Worm (Caenorhabditis elegans) whole organism, L4/young adult: ENCODE data around the gene sto-5.
"Not testable (repeated sequence)": the region's sequence is repeated elsewhere in the genome, so short reads cannot be mapped to it uniquely, and the experiment has no call there.

Experiments
- W03F9.2 ChIP-seq: fragments of 150-350 bp; optimal IDR thresholded peaks from 2 replicates; lab custom pipeline; 2014; ENCODE audit warnings: missing biosample characterization, missing genetic modification characterization
- dao-5 ChIP-seq: sonication (generic microtip); optimal IDR thresholded peaks from 2 replicates; lab custom pipeline; 2016; ENCODE audit warnings: missing genotype, missing genetic modification characterization, moderate library complexity, missing compliant biosample characterization
- him-1 ChIP-seq: sonication (generic microtip); optimal IDR thresholded peaks from 2 replicates; lab custom pipeline; 2016; ENCODE audit warnings: missing genotype, missing genetic modification reagents, missing genetic modification characterization, missing compliant biosample characterization

sto-5 gene

DNA sequence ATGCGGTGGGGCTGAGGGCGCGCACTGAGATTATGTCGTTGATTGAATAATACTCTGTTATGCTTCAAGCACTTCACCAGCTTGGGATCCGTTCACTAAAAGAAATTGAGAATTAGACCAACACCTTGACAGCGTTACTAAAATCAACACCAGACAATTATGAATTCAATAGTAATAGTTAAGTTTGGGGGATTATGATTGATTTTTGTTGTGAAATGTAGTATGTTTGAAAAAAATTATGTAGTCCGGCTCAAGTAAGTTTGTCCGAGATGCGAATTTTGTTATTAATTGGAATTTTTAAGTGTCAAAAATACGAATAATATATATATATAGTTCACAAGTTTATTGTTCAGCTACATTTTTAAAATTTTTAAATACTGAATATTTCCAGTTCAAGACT, at the start of gene sto-5:
Gene sto-5, minus strand, starts transcription at position 101 of the 400 bp plus-strand sequence.
- TF ChIP-seq him-1 (tag; lab: Kevin White, UChicago), result no peak

ce11 chrX:16872446-16872962, 47.2 kb upstream of the sto-5 start, which contains the start of gene T20F7.1:
Gene T20F7.1 (plus strand): TSS chrX:16872912.
- TF ChIP-seq dao-5 (tag; lab: Kevin White, UChicago) (no peak), him-1 (tag; lab: Kevin White, UChicago) (no peak), W03F9.2 (tag; lab: Kevin White, UChicago) (no peak)

DNA sequence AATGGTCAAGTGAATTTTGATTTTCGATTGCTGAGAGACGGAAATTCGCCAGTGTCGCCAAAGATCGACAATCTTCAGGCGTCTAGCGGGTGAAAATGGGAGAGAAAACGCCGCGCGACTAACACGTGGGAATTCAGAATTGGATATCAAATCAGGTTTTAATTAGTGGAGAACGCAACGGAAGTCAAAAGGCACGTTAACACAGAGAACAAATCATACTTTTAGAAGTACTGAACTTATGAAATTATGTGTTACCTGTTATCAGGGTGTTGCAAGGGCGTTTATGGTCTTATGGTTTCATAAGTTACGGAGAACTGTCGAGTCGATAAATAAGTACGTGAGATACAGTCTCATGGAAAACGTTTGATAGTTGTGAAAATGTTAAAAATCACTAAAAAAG, 46.1 kb upstream of the sto-5 start:
- TF ChIP-seq W03F9.2 (tag; lab: Kevin White, UChicago), result no peak
- TF ChIP-seq dao-5 (tag; lab: Kevin White, UChicago), result no peak
- TF ChIP-seq him-1 (tag; lab: Kevin White, UChicago), result no peak

DNA sequence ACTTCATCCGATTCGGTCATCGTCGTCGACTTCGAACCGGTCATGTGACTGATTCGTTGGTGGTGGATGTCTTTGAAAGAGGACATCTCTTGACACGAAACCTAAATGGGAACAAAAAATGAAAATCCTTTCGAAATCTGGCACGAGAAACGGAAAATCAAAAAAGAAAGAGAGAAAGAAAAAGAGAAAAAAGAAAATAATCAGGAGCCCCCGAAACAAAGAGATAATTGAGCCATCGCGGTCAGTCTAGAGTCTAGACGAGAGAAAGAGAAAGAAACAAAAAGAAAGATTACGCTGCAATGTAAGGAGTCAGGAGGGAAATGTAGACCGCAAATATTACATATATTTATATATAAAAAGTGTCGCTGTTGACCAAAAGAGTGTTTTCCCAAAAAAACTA, 43.7 kb upstream of the sto-5 start, which contains the start of gene aakg-2:
Gene aakg-2, minus strand, starts transcription at position 101 of the 400 bp plus-strand sequence.
- TF ChIP-seq W03F9.2 (tag; lab: Kevin White, UChicago), result no peak
- TF ChIP-seq him-1 (tag; lab: Kevin White, UChicago), result no peak
- no peak for TF ChIP-seq dao-5 (tag; lab: Kevin White, UChicago)

ce11 chrX:16865675-16866074, 40.4 kb upstream of the sto-5 start:
- TF ChIP-seq him-1 (tag; lab: Kevin White, UChicago) (no peak), dao-5 (tag; lab: Kevin White, UChicago) (no peak), W03F9.2 (tag; lab: Kevin White, UChicago) (no peak)

DNA sequence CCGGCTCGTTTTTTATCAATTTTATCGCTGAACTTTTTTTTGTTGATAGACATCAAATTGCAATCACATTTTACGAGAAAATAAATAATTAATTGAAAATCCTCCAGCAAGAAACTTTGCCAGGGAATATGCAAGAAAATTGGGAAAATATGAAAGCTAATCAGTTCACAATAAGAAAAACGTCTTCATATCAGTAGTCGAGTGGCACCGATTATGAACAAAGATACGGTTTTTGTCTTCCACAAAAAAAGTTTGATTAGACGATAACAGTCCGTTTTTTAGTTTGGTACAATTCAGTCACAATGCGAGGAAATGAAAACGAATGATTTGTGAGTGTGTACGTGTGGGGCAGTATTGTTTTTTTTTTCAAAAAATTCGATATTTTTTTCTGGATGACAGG, 39.8 kb upstream of the sto-5 start:
- TF ChIP-seq dao-5 (tag; lab: Kevin White, UChicago) (no peak), W03F9.2 (tag; lab: Kevin White, UChicago) (no peak), him-1 (tag; lab: Kevin White, UChicago) (no peak)

DNA sequence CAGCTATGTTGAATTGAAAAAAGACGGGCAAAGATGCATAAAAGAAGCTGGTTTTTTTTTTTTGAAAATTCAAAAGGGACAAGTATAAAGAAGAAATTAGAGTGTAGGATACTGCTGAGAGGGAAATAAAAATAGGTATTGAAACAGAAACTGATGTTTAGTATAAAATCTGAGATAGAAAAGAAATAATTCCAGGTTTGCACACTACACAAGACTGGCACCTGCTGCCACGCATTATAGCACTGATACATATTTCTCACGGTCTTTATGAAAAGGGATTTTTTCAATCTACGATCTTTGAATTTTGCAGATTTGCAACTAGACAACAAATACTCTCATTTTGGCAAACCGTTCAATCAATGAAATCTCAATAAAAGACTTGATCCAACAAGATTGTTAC, 38.1 kb upstream of the sto-5 start:
- TF ChIP-seq W03F9.2 (tag; lab: Kevin White, UChicago) (no peak), dao-5 (tag; lab: Kevin White, UChicago) (no peak), him-1 (tag; lab: Kevin White, UChicago) (no peak)

DNA sequence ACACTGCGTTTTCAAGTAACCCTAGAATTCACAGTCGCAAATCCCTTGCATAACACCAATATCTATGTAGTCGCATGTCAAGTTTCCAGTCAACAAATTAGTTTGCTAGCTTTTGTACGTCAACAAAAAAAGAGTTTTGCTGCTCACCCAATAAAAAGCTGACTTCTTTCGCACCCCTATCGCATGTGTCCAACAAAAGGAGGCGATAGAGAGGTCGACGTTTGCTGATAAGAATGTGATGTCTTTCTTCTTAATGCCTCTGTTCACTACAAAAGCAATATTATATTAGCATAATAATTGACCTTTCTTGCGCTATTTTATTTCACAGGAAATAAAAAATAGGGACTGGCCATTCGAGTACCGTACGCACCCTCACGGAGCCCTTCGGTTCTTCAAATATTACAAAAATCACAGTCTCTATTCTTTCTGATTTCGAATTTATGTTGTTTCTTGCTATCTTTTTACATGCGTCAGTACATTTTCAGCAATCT, 34.7 kb upstream of the sto-5 start, which contains the start of gene T20F7.3:
Gene T20F7.3, plus strand, starts transcription at position 441 of the 491 bp plus-strand sequence.
- TF ChIP-seq W03F9.2 (tag; lab: Kevin White, UChicago) (no peak), him-1 (tag; lab: Kevin White, UChicago) (no peak), dao-5 (tag; lab: Kevin White, UChicago) (no peak)

DNA sequence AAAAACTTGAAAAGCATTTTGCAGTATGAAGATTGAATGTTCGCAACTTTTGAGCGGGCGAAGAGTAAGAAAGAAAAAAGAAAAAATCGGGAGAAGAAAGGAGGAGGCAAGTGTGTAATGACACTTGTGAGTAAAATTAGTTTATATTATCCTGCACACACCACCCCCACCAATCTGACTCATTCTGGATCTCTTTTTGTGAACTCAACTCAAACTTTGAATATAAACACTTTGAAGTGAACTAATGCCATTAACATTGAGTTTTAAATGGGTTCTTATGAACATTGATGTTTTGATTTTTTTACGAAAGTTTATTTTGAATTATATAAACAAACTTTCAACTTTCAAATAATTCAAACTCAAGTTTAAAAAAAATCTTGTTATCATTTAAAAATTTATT, 19.7 kb upstream of the sto-5 start, which contains the start of gene F41G4.8:
Gene F41G4.8, minus strand, starts transcription at position 101 of the 400 bp plus-strand sequence.
- TF ChIP-seq him-1 (tag; lab: Kevin White, UChicago), result no peak
- TF ChIP-seq dao-5 (tag; lab: Kevin White, UChicago), result no peak
- no peak for TF ChIP-seq W03F9.2 (tag; lab: Kevin White, UChicago)

- no peak for TF ChIP-seq W03F9.2 (tag; lab: Kevin White, UChicago)
- no peak for TF ChIP-seq dao-5 (tag; lab: Kevin White, UChicago)
- TF ChIP-seq him-1 (tag; lab: Kevin White, UChicago), result no peak
Observed at ce11 chrX:16842935-16843334, 17.7 kb upstream of the sto-5 start.

ce11 chrX:16840738-16841137, 15.5 kb upstream of the sto-5 start, which contains the start of gene dyla-1:
Gene dyla-1 (plus strand): TSS chrX:16841038.
- TF ChIP-seq W03F9.2 (tag; lab: Kevin White, UChicago), result no peak
- TF ChIP-seq him-1 (tag; lab: Kevin White, UChicago), result no peak
- TF ChIP-seq dao-5 (tag; lab: Kevin White, UChicago), result no peak

- TF ChIP-seq him-1 (tag; lab: Kevin White, UChicago) (no peak), dao-5 (tag; lab: Kevin White, UChicago) (no peak), W03F9.2 (tag; lab: Kevin White, UChicago) (no peak)
Observed at ce11 chrX:16836304-16836703, 11.0 kb upstream of the sto-5 start, which contains the start of gene F41G4.7. Gene F41G4.7 (minus strand): TSS chrX:16836404.

ce11 chrX:16834691-16835090, 9.4 kb upstream of the sto-5 start, which contains the start of gene F41G4.13:
Gene F41G4.13 (minus strand): TSS chrX:16834791.
- not testable (repeated sequence) for TF ChIP-seq W03F9.2, dao-5, him-1 (tag; lab: Kevin White, UChicago)

DNA sequence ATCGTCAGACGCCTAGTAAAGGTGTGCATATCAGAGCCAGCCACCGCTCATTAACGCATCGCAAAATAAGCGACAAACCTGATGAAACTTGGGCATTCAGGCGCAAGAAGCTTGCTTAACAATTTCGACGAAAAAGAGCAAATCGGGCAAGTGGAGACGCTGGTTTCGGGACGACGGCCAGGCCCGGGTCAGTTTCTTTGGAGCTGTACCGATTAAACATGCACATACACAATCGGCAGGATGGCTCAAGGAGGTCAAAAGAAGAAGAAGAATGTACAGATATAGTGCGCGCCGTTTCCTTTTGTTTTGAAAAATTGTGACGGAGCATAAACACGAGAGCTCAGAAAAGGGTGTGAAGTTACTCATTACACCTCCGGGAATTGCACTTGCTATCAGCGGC, 1.2 kb upstream of the sto-5 start:
- TF ChIP-seq W03F9.2 (tag; lab: Kevin White, UChicago), result no peak
- no peak for TF ChIP-seq him-1 (tag; lab: Kevin White, UChicago)
- TF ChIP-seq dao-5 (tag; lab: Kevin White, UChicago), result no peak
